Worm (Caenorhabditis elegans) whole organism, L4/young adult: Measurements from ENCODE around the gene sru-9.

Experiments
- W03F9.2 ChIP-seq: fragments of 150-350 bp; optimal IDR thresholded peaks from 2 replicates; lab custom pipeline; 2014; ENCODE audit warnings: missing biosample characterization, missing genetic modification characterization
- dao-5 ChIP-seq: sonication (generic microtip); optimal IDR thresholded peaks from 2 replicates; lab custom pipeline; 2016; ENCODE audit warnings: missing genotype, missing genetic modification characterization, moderate library complexity, missing compliant biosample characterization
- him-1 ChIP-seq: sonication (generic microtip); optimal IDR thresholded peaks from 2 replicates; lab custom pipeline; 2016; ENCODE audit warnings: missing genotype, missing genetic modification reagents, missing genetic modification characterization, missing compliant biosample characterization

sru-9 gene

ce11 chrIV:13636975-13637374, 48.2 kb downstream of the sru-9 start, which contains the start of gene C08F11.7:
C08F11.7 (plus strand) TSS chrIV:13637275.
- TF ChIP-seq W03F9.2 (tag; lab: Kevin White, UChicago) (no peak), dao-5 (no peak), him-1 (tag; lab: Kevin White, UChicago) (no peak)

- TF ChIP-seq him-1 (tag; lab: Kevin White, UChicago) (no peak), W03F9.2 (tag; lab: Kevin White, UChicago) (no peak), dao-5 (no peak)
These were observed 50.2 kb downstream of the sru-9 start, which contains the start of gene ugt-22 for ce11 chrIV:13639027-13639426. ugt-22 (plus strand) TSS chrIV:13639260.
